Fruit fly (Drosophila melanogaster) S2 (cell line): Measurements from ENCODE around the gene CG17028.

Experiments used
- CG8478 ChIP-seq: fragments of >200 bp; optimal IDR thresholded peaks from 2 replicates; lab custom pipeline; 2018
- CTCF ChIP-seq, 2 experiments: fragments of >200 bp; optimal IDR thresholded peaks; 2 replicates each; lab custom pipeline; 2018

DNA sequence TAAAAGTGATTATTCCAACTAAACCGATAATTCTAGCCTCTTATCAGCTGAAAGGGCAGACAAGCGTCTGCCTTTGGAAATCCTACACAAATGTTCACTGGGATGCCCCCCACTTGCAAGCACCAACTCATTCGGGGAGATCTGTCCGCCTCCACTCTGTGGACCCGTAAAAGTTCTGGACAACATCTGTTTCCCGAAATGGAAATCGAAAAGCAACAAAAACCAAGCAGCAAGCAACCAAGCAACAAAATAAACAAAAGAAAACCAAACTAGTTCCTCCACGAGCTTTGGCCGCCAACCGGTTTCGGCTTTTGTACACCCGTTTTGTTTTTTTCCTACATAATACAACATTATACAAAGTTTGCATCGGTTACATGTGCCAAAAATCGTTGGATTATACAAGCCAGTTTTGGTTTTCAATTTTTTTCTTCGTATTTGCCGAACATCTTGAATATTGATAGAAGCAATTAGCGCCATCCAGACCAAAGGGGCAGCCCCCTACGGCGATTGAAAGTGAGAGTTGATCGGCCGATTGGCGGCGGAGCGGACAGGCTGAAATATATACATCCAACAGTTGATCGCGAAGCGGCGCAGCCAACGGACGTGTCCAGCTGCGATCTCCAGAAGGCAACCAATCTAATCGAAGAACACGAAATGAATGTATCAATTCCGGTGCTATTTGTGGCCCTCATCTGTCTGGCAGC, 19.6 kb upstream of the CG17028 start, which contains the start of gene CG17032:
- TF ChIP-seq CTCF (optimal IDR thresholded peaks at IDR 0.05; lab: Kevin White, UChicago) (no peak), CG8478 (no peak)
